Worm (Caenorhabditis elegans) whole organism, mixed stage, embryonic: ENCODE measurements around the gene F23B2.7.
A peak's percentile ranks its signal among the peaks of the same experiment; 100 is the strongest.

Experiments
- M03D4.4 ChIP-seq: sonication (generic microtip); optimal IDR thresholded peaks from 2 replicates; lab custom pipeline; 2017; ENCODE audit warnings: mild to moderate bottlenecking, missing genetic modification characterization, missing compliant biosample characterization
- blmp-1 ChIP-seq: fragments of 150-350 bp; optimal IDR thresholded peaks from 2 replicates; lab custom pipeline; 2014; ENCODE audit warnings: missing biosample characterization, missing genetic modification characterization
- ceh-39 ChIP-seq: fragments of 150-350 bp; optimal IDR thresholded peaks from 2 replicates; lab custom pipeline; 2014; ENCODE audit warnings: missing biosample characterization, missing genetic modification characterization
- ceh-43 ChIP-seq: fragments of 200-800 bp; sonication (Bioruptor generic); optimal IDR thresholded peaks from 2 replicates; lab custom pipeline; 2018; ENCODE audit warnings: mild to moderate bottlenecking, missing genetic modification characterization, moderate library complexity, missing compliant biosample characterization
- ceh-83 ChIP-seq: fragments of 200-800 bp; sonication (Bioruptor generic); optimal IDR thresholded peaks from 2 replicates; lab custom pipeline; 2018; ENCODE audit warnings: mild to moderate bottlenecking, missing genetic modification characterization, missing compliant biosample characterization
- ces-1 ChIP-seq: fragments of 150-350 bp; optimal IDR thresholded peaks from 2 replicates; lab custom pipeline; 2014; ENCODE audit warnings: missing biosample characterization, missing genetic modification reagents, missing genetic modification characterization
- drap-1 ChIP-seq: fragments of 200-800 bp; sonication (Bioruptor generic); optimal IDR thresholded peaks from 3 replicates; lab custom pipeline; 2018; ENCODE audit warnings: mild to moderate bottlenecking, missing genetic modification characterization, missing compliant biosample characterization
- elt-1 ChIP-seq: sonication (generic microtip); optimal IDR thresholded peaks from 2 replicates; lab custom pipeline; 2017; ENCODE audit warnings: missing genetic modification characterization, mild to moderate bottlenecking, missing compliant biosample characterization, antibody characterized with exemption, moderate library complexity, borderline replicate concordance; ENCODE audit not compliant: insufficient read depth
- elt-3 ChIP-seq: fragments of 150-350 bp; optimal IDR thresholded peaks from 2 replicates; lab custom pipeline; 2014; ENCODE audit warnings: missing biosample characterization, missing genetic modification characterization
- flh-1 ChIP-seq: fragments of 200-800 bp; sonication (Bioruptor generic); optimal IDR thresholded peaks from 2 replicates; lab custom pipeline; 2018; ENCODE audit warnings: mild to moderate bottlenecking, missing genetic modification characterization, moderate library complexity, missing compliant biosample characterization
- hlh-1 ChIP-seq: fragments of 150-350 bp; optimal IDR thresholded peaks from 2 replicates; lab custom pipeline; 2014; ENCODE audit warnings: missing biosample characterization, missing genetic modification reagents, missing genetic modification characterization
- lin-13 ChIP-seq: fragments of 150-350 bp; optimal IDR thresholded peaks from 2 replicates; lab custom pipeline; 2014; ENCODE audit warnings: missing biosample characterization, missing genetic modification characterization
- lin-32 ChIP-seq: fragments of 200-800 bp; sonication (Bioruptor generic); optimal IDR thresholded peaks from 2 replicates; lab custom pipeline; 2018; ENCODE audit warnings: mild to moderate bottlenecking, missing genetic modification characterization, missing compliant biosample characterization
- lsy-2 ChIP-seq: fragments of 150-350 bp; optimal IDR thresholded peaks from 2 replicates; lab custom pipeline; 2014; ENCODE audit warnings: missing biosample characterization, missing genetic modification characterization
- mep-1 ChIP-seq: fragments of 150-350 bp; optimal IDR thresholded peaks from 2 replicates; lab custom pipeline; 2017; ENCODE audit warnings: missing biosample characterization, missing genetic modification reagents, missing genetic modification characterization, inconsistent platforms
- mls-2 ChIP-seq: sonication (generic microtip); optimal IDR thresholded peaks from 2 replicates; lab custom pipeline; 2016; ENCODE audit warnings: mild to moderate bottlenecking, missing genetic modification characterization, moderate library complexity, missing compliant biosample characterization
- nhr-237 ChIP-seq: fragments of 150-350 bp; optimal IDR thresholded peaks from 2 replicates; lab custom pipeline; 2014; ENCODE audit warnings: missing biosample characterization, missing genetic modification characterization
- nhr-28 ChIP-seq: fragments of 150-350 bp; optimal IDR thresholded peaks from 2 replicates; lab custom pipeline; 2014; ENCODE audit warnings: missing biosample characterization, missing genetic modification characterization
- nhr-76 ChIP-seq: sonication (generic microtip); optimal IDR thresholded peaks from 2 replicates; lab custom pipeline; 2017; ENCODE audit warnings: missing biosample characterization, missing genetic modification characterization
- pha-4 ChIP-seq: fragments of 150-350 bp; optimal IDR thresholded peaks from 2 replicates; lab custom pipeline; 2018; ENCODE audit warnings: missing biosample characterization, missing genetic modification reagents, missing genetic modification characterization
- sem-2 ChIP-seq: fragments of 200-800 bp; sonication (Bioruptor generic); optimal IDR thresholded peaks from 2 replicates; lab custom pipeline; 2018; ENCODE audit warnings: mild to moderate bottlenecking, missing genetic modification characterization, missing compliant biosample characterization
- tbx-8 ChIP-seq: fragments of 200-800 bp; sonication (Bioruptor generic); optimal IDR thresholded peaks from 2 replicates; lab custom pipeline; 2018; ENCODE audit warnings: mild to moderate bottlenecking, missing genetic modification characterization, moderate library complexity, missing compliant biosample characterization
- unc-62 ChIP-seq: fragments of 150-350 bp; optimal IDR thresholded peaks from 2 replicates; lab custom pipeline; 2014; ENCODE audit warnings: missing biosample characterization, missing genetic modification reagents, missing genetic modification characterization
- zip-8 ChIP-seq: fragments of 150-350 bp; optimal IDR thresholded peaks from 2 replicates; lab custom pipeline; 2014; ENCODE audit warnings: missing biosample characterization, missing genetic modification characterization
- ztf-11 ChIP-seq: fragments of 150-350 bp; optimal IDR thresholded peaks from 2 replicates; lab custom pipeline; 2014; ENCODE audit warnings: missing biosample characterization, missing genetic modification characterization

F23B2.7 gene

ce11 chrIV:9140172-9140805 lies 10.0 kb upstream of the F23B2.7 start:
- TF ChIP-seq nhr-76 (tag; lab: Kevin White, UChicago) (no peak), elt-1 (tag; lab: Kevin White, UChicago) (no peak), ceh-43 (GFP tag; lab: Kevin White, UChicago) (no peak), ceh-39 (no peak), nhr-28 (tag; lab: Kevin White, UChicago) (no peak), elt-3 (tag; lab: Kevin White, UChicago) (no peak)

DNA sequence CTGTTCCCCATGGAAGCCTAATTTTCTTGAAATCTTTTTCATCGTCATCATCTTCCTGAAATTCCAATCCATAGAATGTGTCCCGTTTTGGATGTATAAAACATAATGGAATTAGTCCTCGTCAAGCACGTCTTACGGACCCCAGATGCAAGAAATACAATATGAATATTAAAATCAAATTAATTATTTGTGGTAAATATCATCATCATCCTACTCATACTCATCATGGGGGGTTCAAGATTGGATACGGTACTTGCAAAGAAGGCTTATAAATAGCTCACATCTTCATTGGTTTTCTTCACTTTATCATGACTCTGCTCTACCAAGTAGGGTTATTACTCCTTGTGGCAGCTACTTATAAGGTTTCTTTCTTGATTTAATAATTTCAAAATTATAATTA lies 5.9 kb upstream of the F23B2.7 start, which contains the start of gene flp-1:
Gene flp-1, plus strand, starts transcription at position 301 of the 400 bp plus-strand sequence.
- peak; percentile 70 for TF ChIP-seq ces-1 (GFP tag; lab: Kevin White, UChicago)
- no peak for TF ChIP-seq zip-8 (tag; lab: Kevin White, UChicago)

DNA sequence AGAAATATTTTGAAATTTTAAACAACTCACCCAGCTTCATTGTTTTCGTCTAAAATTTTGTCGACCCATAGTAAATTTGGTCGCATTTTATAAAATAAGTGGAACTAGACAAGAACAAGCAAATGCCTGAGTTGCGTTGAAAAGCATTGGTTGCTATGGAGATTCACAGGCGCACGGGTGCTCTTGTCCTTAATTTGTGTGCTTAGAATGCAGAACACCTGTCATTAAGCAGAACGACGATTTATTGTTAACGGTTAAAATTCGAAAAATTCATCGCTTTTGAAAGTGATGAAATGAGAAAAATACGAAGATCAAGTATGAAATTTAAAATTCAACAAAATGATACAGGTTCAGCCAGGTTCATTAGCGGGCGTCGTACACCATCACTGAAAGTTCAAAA lies 4.2 kb upstream of the F23B2.7 start, which contains the start of gene daf-10:
Gene daf-10, minus strand, starts transcription at position 101 of the 400 bp plus-strand sequence.
- no peak for TF ChIP-seq ceh-39
- TF ChIP-seq, all 35 proteins: peak for 0

DNA sequence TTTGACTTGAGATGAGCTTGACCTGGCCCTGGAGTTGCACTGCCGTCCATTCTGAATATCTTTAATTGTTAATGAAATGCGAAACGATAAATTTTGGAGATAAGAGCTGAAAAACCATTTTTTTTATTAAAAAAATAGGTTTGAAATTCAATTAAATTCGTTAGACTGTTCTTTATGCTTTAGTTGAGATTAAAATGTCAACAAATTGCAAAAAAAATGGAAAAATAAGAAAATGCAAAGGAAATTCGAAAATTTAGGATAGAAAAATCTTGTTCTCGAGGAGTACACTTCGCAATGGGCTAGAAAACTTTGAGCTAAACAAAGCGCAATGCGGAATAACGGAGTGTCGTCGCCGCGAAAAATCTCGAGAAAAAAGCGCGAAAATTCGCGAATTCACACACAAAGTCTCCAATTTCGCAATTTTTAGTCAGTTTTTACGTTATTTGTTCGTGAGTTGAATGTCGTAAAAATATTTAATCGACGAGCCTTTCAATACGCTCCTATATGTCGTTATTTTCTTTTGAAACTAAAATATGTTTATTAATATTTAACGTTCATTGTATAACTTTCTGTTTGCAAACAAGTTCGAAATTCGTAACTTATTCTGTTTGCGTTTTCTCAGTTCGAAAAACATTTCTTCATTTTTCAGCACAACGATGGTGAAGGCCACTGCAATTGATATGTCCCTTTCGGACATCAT lies 3.3 kb upstream of the F23B2.7 start, which contains the start of the genes rpb-12 and aly-2:
Gene rpb-12, minus strand, starts transcription at position 51 of the 700 bp plus-strand sequence.
Gene aly-2, plus strand, starts transcription at position 650 of the 700 bp plus-strand sequence.
- peak; percentile 4 for TF ChIP-seq mep-1 (tag; lab: Kevin White, UChicago)
- no peak for TF ChIP-seq elt-1 (tag; lab: Kevin White, UChicago)
- TF ChIP-seq pha-4 (tag; lab: Kevin White, UChicago): peak; percentile 46

DNA sequence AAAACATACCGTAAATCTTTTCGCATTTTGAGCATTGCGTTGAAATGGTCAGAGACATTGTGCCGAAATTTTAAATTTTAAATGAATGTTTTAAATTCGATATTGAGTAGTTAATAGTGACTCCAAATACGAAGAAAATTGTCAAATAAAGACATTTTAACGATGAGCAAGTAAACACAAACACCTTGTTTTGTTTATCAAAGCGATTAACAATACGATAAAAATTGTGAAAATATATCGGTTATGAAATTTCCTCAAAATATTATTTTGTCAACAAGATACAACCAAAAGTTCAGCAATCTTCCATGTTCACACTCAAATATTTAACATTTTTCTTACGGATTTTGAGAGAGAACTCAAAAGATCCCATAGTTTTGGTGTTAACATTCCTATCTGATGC lies 4.0 kb downstream of the F23B2.7 start, which contains the start of gene F23B2.10:
Gene F23B2.10, minus strand, starts transcription at position 101 of the 400 bp plus-strand sequence.
- TF ChIP-seq drap-1 (no peak), zip-8 (tag; lab: Kevin White, UChicago) (no peak), M03D4.4 (no peak), ceh-83 (GFP tag; lab: Kevin White, UChicago) (no peak), nhr-237 (tag; lab: Kevin White, UChicago) (no peak), sem-2 (no peak), elt-3 (tag; lab: Kevin White, UChicago) (no peak), flh-1 (no peak), mep-1 (tag; lab: Kevin White, UChicago) (no peak), blmp-1 (no peak), hlh-1 (tag; lab: Kevin White, UChicago) (no peak), unc-62 (GFP tag; lab: Kevin White, UChicago) (no peak), lsy-2 (tag; lab: Kevin White, UChicago) (no peak), nhr-76 (tag; lab: Kevin White, UChicago) (no peak), lin-13 (no peak)
- TF ChIP-seq, all 35 proteins: peak for 0

- TF ChIP-seq ztf-11 (tag; lab: Kevin White, UChicago) (no peak), mls-2 (tag; lab: Kevin White, UChicago) (no peak), lin-32 (no peak)
Measured at ce11 chrIV:9158969-9159800, 8.9 kb downstream of the F23B2.7 start, which contains the start of gene pcp-3. Gene pcp-3, minus strand, starts transcription at chrIV:9159019.

DNA sequence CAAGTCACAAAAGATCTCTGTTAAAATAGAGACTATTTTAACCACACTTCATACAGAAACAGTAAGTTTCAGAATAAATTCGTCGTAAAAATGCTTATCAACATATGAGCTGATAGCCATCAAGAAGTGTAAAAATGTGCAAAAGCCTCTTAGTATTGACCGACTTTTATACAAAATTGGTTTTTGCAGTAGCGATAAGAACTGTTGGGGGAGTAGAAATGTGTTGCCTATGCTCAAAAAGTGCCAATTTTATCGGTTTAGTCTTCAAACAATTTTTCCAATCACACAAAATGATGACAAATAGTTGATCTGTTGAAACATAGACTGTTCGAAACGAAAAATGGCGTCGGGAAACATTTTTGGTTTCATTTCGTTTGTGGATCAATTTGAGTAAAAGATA lies 9.6 kb downstream of the F23B2.7 start:
- TF ChIP-seq tbx-8 (no peak), ceh-43 (GFP tag; lab: Kevin White, UChicago) (no peak), nhr-76 (tag; lab: Kevin White, UChicago) (no peak), unc-62 (GFP tag; lab: Kevin White, UChicago) (no peak), elt-1 (tag; lab: Kevin White, UChicago) (no peak)
